Fruit fly (Drosophila melanogaster) whole organism, embryonic: ENCODE results near the gene Ldaf1.

ENCODE experiments used
- Bteb2 ChIP-seq: fragments of 200-800 bp; sonication (Bioruptor generic); optimal IDR thresholded peaks from 2 replicates; lab custom pipeline; 2016; ENCODE audit warnings: missing biosample characterization, missing genetic modification characterization
- CG13123 ChIP-seq: fragments of 200-800 bp; sonication (Bioruptor generic); optimal IDR thresholded peaks from 2 replicates; lab custom pipeline; 2016; ENCODE audit warnings: missing biosample characterization, missing genetic modification characterization

- TF ChIP-seq CG13123 (GFP tag; lab: Kevin White, UChicago) (no peak), Bteb2 (GFP tag; lab: Kevin White, UChicago) (no peak)
Observed at dm6 chrX:1945241-1945640, 43.5 kb upstream of the Ldaf1 start.
